Worm (Caenorhabditis elegans) whole organism, early embryonic: ENCODE data around the gene mrpl-28.

Source experiments
- F13C5.2 ChIP-seq: sonication (generic microtip); optimal IDR thresholded peaks from 2 replicates; lab custom pipeline; 2017; ENCODE audit warnings: mild to moderate bottlenecking, missing genetic modification characterization, inconsistent platforms, missing compliant biosample characterization
- aly-1 ChIP-seq: sonication (generic microtip); optimal IDR thresholded peaks from 2 replicates; lab custom pipeline; 2016; ENCODE audit warnings: missing genetic modification characterization, missing compliant biosample characterization
- ama-1 ChIP-seq: fragments of 150-350 bp; optimal IDR thresholded peaks from 2 replicates; lab custom pipeline; 2014
- ceh-13 ChIP-seq: fragments of 200-800 bp; sonication (Bioruptor generic); optimal IDR thresholded peaks from 2 replicates; lab custom pipeline; 2018; ENCODE audit warnings: mild to moderate bottlenecking, missing genetic modification characterization, missing compliant biosample characterization
- ceh-36 ChIP-seq: sonication (generic microtip); optimal IDR thresholded peaks from 2 replicates; lab custom pipeline; 2016; ENCODE audit warnings: missing genetic modification characterization, inconsistent platforms, missing compliant biosample characterization
- ets-7 ChIP-seq: sonication (generic microtip); optimal IDR thresholded peaks from 2 replicates; lab custom pipeline; 2016; ENCODE audit warnings: missing genotype, missing genetic modification characterization, missing compliant biosample characterization
- flt-1 ChIP-seq: fragments of 200-800 bp; sonication (Bioruptor generic); IDR thresholded peaks from 2 replicates; pipeline ENCODE4 v1.3.6; 2022; ENCODE audit warnings: missing genetic modification characterization, missing compliant biosample characterization
- hnd-1 ChIP-seq: sonication (generic microtip); optimal IDR thresholded peaks from 2 replicates; lab custom pipeline; 2016; ENCODE audit warnings: missing genetic modification characterization, missing compliant biosample characterization
- pes-1 ChIP-seq: fragments of 200-800 bp; sonication (Bioruptor generic); IDR thresholded peaks from 2 replicates; pipeline ENCODE4 v1.3.6; 2022; ENCODE audit warnings: missing genetic modification reagents, missing genetic modification characterization, missing compliant biosample characterization
- scrt-1 ChIP-seq: fragments of 200-800 bp; sonication (Bioruptor generic); IDR thresholded peaks from 2 replicates; pipeline ENCODE4 v1.3.6; 2022; ENCODE audit warnings: missing genetic modification characterization, missing compliant biosample characterization
- tbx-11 ChIP-seq: fragments of 200-800 bp; sonication (Bioruptor generic); IDR thresholded peaks from 2 replicates; pipeline ENCODE4 v1.3.6; 2022; ENCODE audit warnings: missing genetic modification characterization, missing compliant biosample characterization
- tra-4 ChIP-seq: sonication (generic microtip); optimal IDR thresholded peaks from 2 replicates; lab custom pipeline; 2017; ENCODE audit warnings: missing genetic modification characterization, missing compliant biosample characterization

DNA sequence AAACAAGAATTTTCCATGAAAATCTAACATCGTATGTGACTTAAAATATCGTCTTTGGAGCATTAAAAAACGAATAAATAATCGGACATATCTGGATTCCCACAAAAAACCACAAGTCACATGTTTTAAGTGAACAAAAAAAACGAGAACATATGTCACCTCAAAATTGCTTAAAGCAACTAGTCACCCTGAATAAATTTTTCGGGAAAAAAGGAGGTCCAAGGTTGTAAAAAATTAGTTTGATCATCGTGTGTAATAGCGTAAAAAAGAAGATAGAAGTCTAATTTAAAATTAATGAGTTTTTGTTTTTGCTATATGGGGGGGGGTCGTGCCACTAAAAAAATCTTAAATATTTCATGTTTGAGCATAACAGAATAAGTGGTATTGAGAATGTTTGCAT, 26.0 kb downstream of the mrpl-28 start:
- TF ChIP-seq ceh-36 (tag; lab: Kevin White, UChicago) (no peak), ceh-13 (GFP tag; lab: Kevin White, UChicago) (no peak), pes-1 (no peak), hnd-1 (no peak), ama-1 (lab: Kevin White, UChicago) (no peak), F13C5.2 (tag; lab: Kevin White, UChicago) (no peak), tra-4 (tag; lab: Kevin White, UChicago) (no peak), aly-1 (tag; lab: Kevin White, UChicago) (no peak), scrt-1 (GFP tag; lab: Robert Waterston, UW) (no peak), flt-1 (GFP tag; lab: Robert Waterston, UW) (no peak), tbx-11 (GFP tag; lab: Robert Waterston, UW) (no peak), ets-7 (tag; lab: Kevin White, UChicago) (no peak)
